Fruit fly (Drosophila melanogaster) whole organism, embryonic: ENCODE data around the gene CG13056.

Source experiments
- CG17568 ChIP-seq: fragments of 200-800 bp; sonication (Bioruptor generic); optimal IDR thresholded peaks from 2 replicates; lab custom pipeline; 2018; ENCODE audit warnings: missing biosample characterization, mild to moderate bottlenecking, missing genetic modification characterization, moderate library complexity
- CG3995 ChIP-seq: fragments of 200-800 bp; sonication (Bioruptor generic); optimal IDR thresholded peaks from 3 replicates; lab custom pipeline; 2016; ENCODE audit warnings: missing biosample characterization, missing genetic modification characterization
- CG4424 ChIP-seq: fragments of 200-800 bp; sonication (Bioruptor generic); optimal IDR thresholded peaks from 3 replicates; lab custom pipeline; 2016; ENCODE audit warnings: missing biosample characterization, missing genetic modification characterization
- CG8359 ChIP-seq: fragments of 200-800 bp; sonication (Bioruptor generic); optimal IDR thresholded peaks from 2 replicates; lab custom pipeline; 2017; ENCODE audit warnings: missing biosample characterization, mild to moderate bottlenecking, missing genetic modification characterization, borderline replicate concordance
- Hr39 ChIP-seq: fragments of >200 bp; optimal IDR thresholded peaks from 2 replicates; lab custom pipeline; 2017
- Spps ChIP-seq: fragments of 200-800 bp; sonication (Bioruptor generic); optimal IDR thresholded peaks from 2 replicates; lab custom pipeline; 2018; ENCODE audit warnings: missing biosample characterization, mild to moderate bottlenecking, missing genetic modification characterization
- pum ChIP-seq: fragments of 200-800 bp; sonication (Bioruptor generic); optimal IDR thresholded peaks from 2 replicates; lab custom pipeline; 2016; ENCODE audit warnings: missing biosample characterization, missing genetic modification characterization

dm6 chr3L:16295447-16295846, 37.7 kb upstream of the CG13056 start, which contains the start of gene CG4962:
- TF ChIP-seq Spps (tag; lab: Kevin White, UChicago) (no peak), CG4424 (GFP tag; lab: Kevin White, UChicago) (no peak), CG17568 (GFP tag; lab: Kevin White, UChicago) (no peak), Hr39 (no peak), CG3995 (GFP tag; lab: Kevin White, UChicago) (no peak), pum (GFP tag; lab: Kevin White, UChicago) (no peak), CG8359 (GFP tag; lab: Kevin White, UChicago) (no peak)
